Fruit fly (Drosophila melanogaster) whole organism, pupa: ENCODE data around the gene CG12480.

ENCODE experiments used
- CG10348 ChIP-seq: fragments of 200-800 bp; sonication (Bioruptor generic); IDR thresholded peaks from 2 replicates; pipeline ENCODE4 v1.3.6; 2022; ENCODE audit warnings: missing biosample characterization, missing genetic modification characterization
- CG12605 ChIP-seq: fragments of 200-800 bp; sonication (Bioruptor generic); IDR thresholded peaks from 2 replicates; pipeline ENCODE4 v1.3.6; 2022; ENCODE audit warnings: missing biosample characterization, missing genetic modification characterization
- CG13204 ChIP-seq: fragments of 200-800 bp; sonication (Bioruptor generic); optimal IDR thresholded peaks from 2 replicates; lab custom pipeline; 2018; ENCODE audit warnings: missing biosample characterization, mild to moderate bottlenecking, missing genetic modification characterization, moderate library complexity
- CG14655 ChIP-seq: fragments of 200-800 bp; sonication (Bioruptor generic); optimal IDR thresholded peaks from 3 replicates; lab custom pipeline; 2017; ENCODE audit warnings: mild to moderate bottlenecking, missing biosample characterization, missing genetic modification reagents, missing genetic modification characterization
- CG15710 ChIP-seq: fragments of 200-800 bp; sonication (Bioruptor generic); optimal IDR thresholded peaks from 2 replicates; lab custom pipeline; 2018; ENCODE audit warnings: missing biosample characterization, mild to moderate bottlenecking, missing genetic modification characterization, moderate library complexity
- CG17806 ChIP-seq: fragments of 200-800 bp; sonication (Bioruptor generic); optimal IDR thresholded peaks from 2 replicates; lab custom pipeline; 2018; ENCODE audit warnings: missing biosample characterization, mild to moderate bottlenecking, missing genetic modification characterization, moderate library complexity
- CG32121 ChIP-seq: fragments of 200-800 bp; sonication (Bioruptor generic); IDR thresholded peaks from 2 replicates; pipeline ENCODE4 v1.3.6; 2022; ENCODE audit warnings: missing biosample characterization, missing genetic modification characterization
- CG34367 ChIP-seq: fragments of 200-800 bp; sonication (Bioruptor generic); optimal IDR thresholded peaks from 2 replicates; lab custom pipeline; 2018; ENCODE audit warnings: missing biosample characterization, mild to moderate bottlenecking, missing genetic modification characterization
- CG4496 ChIP-seq: fragments of 200-800 bp; sonication (Bioruptor generic); IDR thresholded peaks from 3 replicates; pipeline ENCODE4 v1.3.6; 2022; ENCODE audit warnings: missing biosample characterization, missing genetic modification characterization
- CG8159 ChIP-seq: fragments of 200-800 bp; sonication (Bioruptor generic); optimal IDR thresholded peaks from 3 replicates; lab custom pipeline; 2018; ENCODE audit warnings: missing biosample characterization, mild to moderate bottlenecking, missing genetic modification characterization, moderate library complexity
- CG8301 ChIP-seq: fragments of 200-800 bp; sonication (Bioruptor generic); optimal IDR thresholded peaks from 2 replicates; lab custom pipeline; 2018; ENCODE audit warnings: missing biosample characterization, mild to moderate bottlenecking, missing genetic modification characterization
- CG9948 ChIP-seq: fragments of 200-800 bp; sonication (Bioruptor generic); optimal IDR thresholded peaks from 2 replicates; lab custom pipeline; 2018; ENCODE audit warnings: missing biosample characterization, mild to moderate bottlenecking, missing genetic modification characterization, moderate library complexity
- D1 ChIP-seq: fragments of 200-800 bp; sonication (Bioruptor generic); optimal IDR thresholded peaks from 2 replicates; lab custom pipeline; 2018; ENCODE audit warnings: missing biosample characterization, mild to moderate bottlenecking, missing genetic modification characterization, moderate library complexity
- Ets98B ChIP-seq: fragments of 200-800 bp; sonication (Bioruptor generic); IDR thresholded peaks from 2 replicates; pipeline ENCODE4 v1.3.6; 2022; ENCODE audit warnings: missing biosample characterization, missing genetic modification characterization
- Pif1A ChIP-seq: fragments of 200-800 bp; sonication (Bioruptor generic); optimal IDR thresholded peaks from 3 replicates; lab custom pipeline; 2016; ENCODE audit warnings: missing biosample characterization, missing genetic modification characterization
- Pif1B ChIP-seq: fragments of 200-800 bp; sonication (Bioruptor generic); optimal IDR thresholded peaks from 3 replicates; lab custom pipeline; 2016; ENCODE audit warnings: missing biosample characterization, missing genetic modification characterization
- Snoo ChIP-seq: fragments of 200-800 bp; sonication (Bioruptor generic); optimal IDR thresholded peaks from 3 replicates; lab custom pipeline; 2017; ENCODE audit warnings: missing biosample characterization, mild to moderate bottlenecking, missing genetic modification characterization, inconsistent platforms
- fd96Ca ChIP-seq: fragments of 200-800 bp; sonication (Bioruptor generic); IDR thresholded peaks from 3 replicates; pipeline ENCODE4 v1.3.6; 2022; ENCODE audit warnings: missing biosample characterization, missing genetic modification characterization
- gl ChIP-seq: fragments of 200-800 bp; sonication (Bioruptor generic); optimal IDR thresholded peaks from 2 replicates; lab custom pipeline; 2018; ENCODE audit warnings: missing biosample characterization, mild to moderate bottlenecking, missing genetic modification characterization
- rn ChIP-seq: fragments of 200-800 bp; sonication (Bioruptor generic); IDR thresholded peaks from 2 replicates; pipeline ENCODE4 v1.3.6; 2022; ENCODE audit warnings: missing biosample characterization, missing genetic modification characterization

CG12480 gene

DNA sequence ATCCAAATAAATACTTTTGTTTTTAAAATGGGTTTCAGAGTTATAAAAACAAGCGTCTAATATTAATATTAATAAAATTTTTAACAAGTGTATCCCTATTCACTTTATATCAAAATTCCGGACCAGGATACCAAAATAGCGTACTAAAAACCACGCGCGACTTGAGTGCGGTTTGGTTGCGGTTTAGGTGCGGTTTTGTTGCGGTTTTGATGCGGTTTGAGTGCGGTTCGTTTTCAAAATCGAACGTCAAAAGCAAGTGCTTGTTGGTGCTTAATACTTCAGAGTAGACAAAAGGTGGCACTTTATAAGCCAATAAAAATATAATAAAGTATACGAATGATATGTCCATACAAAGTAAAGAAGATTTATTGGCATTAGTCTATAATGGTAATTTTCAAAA lies 6.3 kb downstream of the CG12480 start:
- TF ChIP-seq CG15710 (tag; lab: Kevin White, UChicago): no peak
- TF ChIP-seq CG32121 (GFP tag; lab: Robert Waterston, UW): no peak
- no peak for TF ChIP-seq CG10348 (GFP tag; lab: Robert Waterston, UW)
- no peak for TF ChIP-seq CG34367
- no peak for TF ChIP-seq CG4496 (GFP tag; lab: Robert Waterston, UW)
- no peak for TF ChIP-seq Snoo (tag; lab: Kevin White, UChicago)
- TF ChIP-seq Pif1A (GFP tag; lab: Kevin White, UChicago): no peak
- no peak for TF ChIP-seq CG14655 (GFP tag; lab: Kevin White, UChicago)
- no peak for TF ChIP-seq CG17806 (tag; lab: Kevin White, UChicago)
- no peak for TF ChIP-seq gl (tag; lab: Kevin White, UChicago)
- TF ChIP-seq CG9948 (tag; lab: Kevin White, UChicago): no peak
- no peak for TF ChIP-seq fd96Ca (GFP tag; lab: Robert Waterston, UW)
- TF ChIP-seq D1: no peak
- TF ChIP-seq CG8159 (tag; lab: Kevin White, UChicago): no peak
- TF ChIP-seq CG12605 (GFP tag; lab: Robert Waterston, UW): no peak
- no peak for TF ChIP-seq CG8301 (tag; lab: Kevin White, UChicago)
- TF ChIP-seq Ets98B (GFP tag; lab: Robert Waterston, UW): no peak
- TF ChIP-seq Pif1B (GFP tag; lab: Kevin White, UChicago): no peak
- TF ChIP-seq CG13204: no peak

DNA sequence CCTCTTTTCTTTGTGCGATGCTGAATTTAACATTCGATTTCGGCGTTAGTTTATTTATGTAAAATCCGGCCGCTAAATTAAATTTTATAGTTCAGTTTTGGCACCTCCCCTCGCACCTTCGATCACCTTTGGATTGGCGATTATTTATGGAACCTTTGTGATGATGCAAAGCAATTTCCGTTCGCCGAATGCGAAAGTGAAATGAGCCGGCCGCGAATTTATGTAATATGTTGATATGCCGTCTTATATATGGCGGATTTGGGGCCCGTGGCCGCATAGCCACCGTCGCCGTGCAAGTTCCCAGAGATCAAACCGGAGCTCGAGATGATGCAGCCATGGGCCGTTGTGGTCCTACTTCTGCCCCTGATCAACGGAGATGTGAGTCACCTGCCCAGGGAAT lies 7.2 kb downstream of the CG12480 start, which contains the start of gene CG11581:
Gene CG11581, plus strand, starts transcription at position 301 of the 400 bp plus-strand sequence.
- TF ChIP-seq D1 (no peak), CG15710 (tag; lab: Kevin White, UChicago) (no peak), CG9948 (tag; lab: Kevin White, UChicago) (no peak), CG32121 (GFP tag; lab: Robert Waterston, UW) (no peak), CG14655 (GFP tag; lab: Kevin White, UChicago) (no peak), CG8159 (tag; lab: Kevin White, UChicago) (no peak), CG4496 (GFP tag; lab: Robert Waterston, UW) (no peak), CG12605 (GFP tag; lab: Robert Waterston, UW) (no peak), CG8301 (tag; lab: Kevin White, UChicago) (no peak), CG13204 (no peak)

DNA sequence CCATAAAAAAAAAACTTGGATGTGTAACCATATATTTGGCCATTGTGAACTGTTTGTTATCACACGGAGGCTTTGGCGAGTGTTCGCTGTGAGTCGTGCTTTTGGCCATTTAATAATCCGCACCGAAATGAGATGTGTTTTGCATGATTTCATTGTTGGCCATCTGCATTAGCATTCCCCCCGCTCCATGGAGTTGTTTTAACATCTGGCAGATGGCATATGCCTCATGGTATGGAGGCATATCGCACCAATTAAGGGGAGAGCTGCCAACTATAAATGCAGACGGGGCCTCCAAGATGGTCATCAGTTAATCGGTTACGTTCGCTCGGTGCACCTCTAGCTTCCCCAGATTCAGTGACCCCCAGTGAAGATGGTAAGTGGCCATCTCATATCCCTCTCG lies 11.3 kb downstream of the CG12480 start, which contains the start of gene CG11584:
Gene CG11584, plus strand, starts transcription at position 301 of the 400 bp plus-strand sequence.
- TF ChIP-seq CG9948 (tag; lab: Kevin White, UChicago) (no peak), CG12605 (GFP tag; lab: Robert Waterston, UW) (no peak), CG13204 (no peak), Pif1B (GFP tag; lab: Kevin White, UChicago) (no peak), Snoo (tag; lab: Kevin White, UChicago) (no peak), Pif1A (GFP tag; lab: Kevin White, UChicago) (no peak), CG34367 (no peak), fd96Ca (GFP tag; lab: Robert Waterston, UW) (no peak), CG4496 (GFP tag; lab: Robert Waterston, UW) (no peak), Ets98B (GFP tag; lab: Robert Waterston, UW) (no peak), CG17806 (tag; lab: Kevin White, UChicago) (no peak), rn (GFP tag; lab: Robert Waterston, UW) (no peak), CG15710 (tag; lab: Kevin White, UChicago) (no peak), CG32121 (GFP tag; lab: Robert Waterston, UW) (no peak), gl (tag; lab: Kevin White, UChicago) (no peak)

DNA sequence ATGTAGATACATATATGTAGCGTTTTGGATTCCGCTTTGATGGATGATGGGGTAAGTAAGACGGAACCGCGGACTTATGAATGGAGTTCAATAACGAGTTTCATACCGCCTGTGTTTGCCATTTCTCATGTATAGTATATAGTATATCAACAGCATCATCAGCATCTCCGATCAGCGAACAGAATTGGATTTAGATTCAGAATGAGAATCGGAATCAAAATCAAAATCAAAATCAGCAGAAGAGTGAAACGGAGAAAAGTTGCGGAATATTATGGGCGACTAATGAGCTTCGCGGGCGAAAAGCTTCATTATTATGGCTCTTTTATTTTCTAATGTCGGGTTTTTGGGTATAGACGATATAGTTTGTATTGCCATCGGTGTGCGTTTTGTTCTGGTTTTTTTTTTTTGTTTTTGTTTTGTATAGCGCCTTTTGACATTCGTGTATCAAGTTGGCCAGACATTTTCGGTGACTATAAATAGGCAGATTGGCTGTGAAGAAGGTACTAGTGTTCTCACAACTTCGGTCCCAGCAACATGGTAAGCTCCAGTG lies 14.7 kb downstream of the CG12480 start, which contains the start of gene CG32603:
Gene CG32603, plus strand, starts transcription at position 500 of the 550 bp plus-strand sequence.
- no peak for TF ChIP-seq Ets98B (GFP tag; lab: Robert Waterston, UW)
- TF ChIP-seq CG15710 (tag; lab: Kevin White, UChicago): no peak
- TF ChIP-seq CG32121 (GFP tag; lab: Robert Waterston, UW): no peak
- TF ChIP-seq CG8159 (tag; lab: Kevin White, UChicago): no peak
- TF ChIP-seq D1: no peak
- no peak for TF ChIP-seq gl (tag; lab: Kevin White, UChicago)
- TF ChIP-seq CG8301 (tag; lab: Kevin White, UChicago): no peak
- TF ChIP-seq CG4496 (GFP tag; lab: Robert Waterston, UW): no peak
- no peak for TF ChIP-seq Pif1A (GFP tag; lab: Kevin White, UChicago)
- TF ChIP-seq CG10348 (GFP tag; lab: Robert Waterston, UW): no peak
- TF ChIP-seq Pif1B (GFP tag; lab: Kevin White, UChicago): no peak

DNA sequence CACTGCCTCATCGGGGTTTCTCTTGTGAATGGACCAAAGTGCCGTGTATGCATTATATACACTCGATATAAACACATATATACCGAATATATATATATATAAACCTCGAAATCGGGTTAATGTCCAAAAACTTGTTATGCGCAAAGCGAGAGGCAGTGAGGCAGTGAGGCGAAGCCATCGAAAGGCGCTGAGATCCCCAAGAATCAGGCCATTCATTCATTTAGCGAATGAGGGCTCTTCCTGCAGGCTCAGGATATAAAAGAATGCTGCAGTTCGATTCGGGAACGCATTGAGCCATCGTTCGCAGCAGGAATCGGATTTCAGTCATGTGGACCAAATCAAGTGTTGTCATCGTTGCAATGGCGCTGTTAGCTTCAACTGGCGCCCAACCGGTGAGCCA lies 17.6 kb downstream of the CG12480 start, which contains the start of gene CG12481:
Gene CG12481, plus strand, starts transcription at position 301 of the 400 bp plus-strand sequence.
- TF ChIP-seq CG12605 (GFP tag; lab: Robert Waterston, UW) (no peak), Pif1A (GFP tag; lab: Kevin White, UChicago) (no peak), CG8159 (tag; lab: Kevin White, UChicago) (no peak), D1 (no peak), CG32121 (GFP tag; lab: Robert Waterston, UW) (no peak)

DNA sequence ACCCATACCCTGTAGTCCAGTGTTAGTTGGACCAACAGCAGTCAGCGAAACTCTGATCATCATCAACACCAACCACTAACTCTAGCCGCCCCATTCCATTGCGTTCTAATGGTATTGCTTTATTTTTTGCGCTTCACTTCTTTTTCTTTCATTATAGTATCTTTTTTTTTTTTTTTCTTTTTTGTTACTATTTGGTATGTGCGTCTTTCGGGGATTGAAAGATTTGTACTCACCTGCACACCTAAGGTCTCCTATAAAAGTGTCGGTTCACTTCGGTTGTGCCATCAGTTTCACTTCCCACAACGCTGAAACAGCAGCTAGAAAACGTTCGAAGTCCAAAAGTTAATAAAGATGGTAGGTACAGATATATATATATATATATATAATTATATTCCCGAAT lies 19.8 kb downstream of the CG12480 start, which contains the start of gene CG11585:
Gene CG11585, plus strand, starts transcription at position 301 of the 400 bp plus-strand sequence.
- TF ChIP-seq CG9948 (tag; lab: Kevin White, UChicago) (no peak), CG10348 (GFP tag; lab: Robert Waterston, UW) (no peak), CG13204 (no peak), Pif1B (GFP tag; lab: Kevin White, UChicago) (no peak), D1 (no peak)
- TF ChIP-seq, all 21 proteins: peak for 0
